Fruit fly (Drosophila melanogaster) whole organism, embryonic: ENCODE data around the gene p24-1.

Source experiments
- Antp ChIP-seq: fragments of 200-800 bp; sonication (Bioruptor generic); optimal IDR thresholded peaks from 3 replicates; lab custom pipeline; 2016; ENCODE audit warnings: missing biosample characterization, missing genetic modification characterization
- Atf-2 ChIP-seq: fragments of 200-800 bp; sonication (Bioruptor generic); optimal IDR thresholded peaks from 2 replicates; lab custom pipeline; 2016; ENCODE audit warnings: missing biosample characterization, missing genetic modification characterization
- Atf3 ChIP-seq: fragments of 200-800 bp; sonication (Bioruptor generic); optimal IDR thresholded peaks from 3 replicates; lab custom pipeline; 2016; ENCODE audit warnings: missing biosample characterization, missing genetic modification characterization
- Bgb ChIP-seq: fragments of 200-800 bp; sonication (Bioruptor generic); IDR thresholded peaks from 2 replicates; pipeline ENCODE4 v1.3.6; 2022; ENCODE audit warnings: missing biosample characterization, missing genetic modification characterization; ENCODE audit not compliant: partially characterized antibody
- Blimp-1 ChIP-seq: fragments of 200-800 bp; sonication (Bioruptor generic); optimal IDR thresholded peaks from 3 replicates; lab custom pipeline; 2018; ENCODE audit warnings: missing biosample characterization, missing genetic modification characterization, mild to moderate bottlenecking, moderate library complexity, missing genetic modification reagents
- CG10274 ChIP-seq: fragments of 200-800 bp; sonication (Bioruptor generic); optimal IDR thresholded peaks from 3 replicates; lab custom pipeline; 2017; ENCODE audit warnings: missing biosample characterization, mild to moderate bottlenecking, missing genetic modification characterization
- CG10366 ChIP-seq: fragments of 200-800 bp; sonication (Bioruptor generic); IDR thresholded peaks from 2 replicates; pipeline ENCODE4 v1.3.6; 2022; ENCODE audit warnings: missing biosample characterization, missing genetic modification characterization
- CG11247 ChIP-seq: fragments of 200-800 bp; sonication (Bioruptor generic); IDR thresholded peaks from 2 replicates; pipeline ENCODE4 v1.3.6; 2022; ENCODE audit warnings: missing biosample characterization, missing genetic modification characterization
- CG11456 ChIP-seq: fragments of 200-800 bp; sonication (Bioruptor generic); IDR thresholded peaks from 3 replicates; pipeline ENCODE4 v1.3.6; 2022; ENCODE audit warnings: missing biosample characterization, missing genetic modification characterization
- CG13624 ChIP-seq: fragments of 200-800 bp; sonication (Bioruptor generic); optimal IDR thresholded peaks from 2 replicates; lab custom pipeline; 2016; ENCODE audit warnings: missing biosample characterization, missing genetic modification characterization
- CG14965 ChIP-seq: fragments of 200-800 bp; sonication (Bioruptor generic); optimal IDR thresholded peaks from 2 replicates; lab custom pipeline; 2016; ENCODE audit warnings: missing biosample characterization, missing genetic modification characterization, borderline replicate concordance
- CG15011 ChIP-seq: fragments of 200-800 bp; sonication (Bioruptor generic); optimal IDR thresholded peaks from 3 replicates; lab custom pipeline; 2018; ENCODE audit warnings: missing biosample characterization, mild to moderate bottlenecking, missing genetic modification characterization
- CG15514 ChIP-seq: fragments of 200-800 bp; sonication (Bioruptor generic); optimal IDR thresholded peaks from 3 replicates; lab custom pipeline; 2017; ENCODE audit warnings: missing biosample characterization, missing genetic modification characterization, mild to moderate bottlenecking, moderate library complexity, missing genetic modification reagents
- CG1647 ChIP-seq: fragments of 200-800 bp; sonication (Bioruptor generic); optimal IDR thresholded peaks from 3 replicates; lab custom pipeline; 2016; ENCODE audit warnings: missing biosample characterization, missing genetic modification characterization
- CG16815 ChIP-seq: fragments of 200-800 bp; sonication (Bioruptor generic); optimal IDR thresholded peaks from 3 replicates; lab custom pipeline; 2017; ENCODE audit warnings: missing biosample characterization, mild to moderate bottlenecking, missing genetic modification characterization
- CG16863 ChIP-seq: fragments of 200-800 bp; sonication (Bioruptor generic); optimal IDR thresholded peaks from 3 replicates; lab custom pipeline; 2016; ENCODE audit warnings: missing biosample characterization, missing genetic modification characterization
- CG17385 ChIP-seq: fragments of 200-800 bp; sonication (Bioruptor generic); optimal IDR thresholded peaks from 3 replicates; lab custom pipeline; 2018; ENCODE audit warnings: missing biosample characterization, mild to moderate bottlenecking, missing genetic modification characterization
- CG1792 ChIP-seq: fragments of 200-800 bp; sonication (Bioruptor generic); optimal IDR thresholded peaks from 2 replicates; lab custom pipeline; 2016; ENCODE audit warnings: missing biosample characterization, missing genetic modification characterization
- CG30020 ChIP-seq: fragments of 200-800 bp; optimal IDR thresholded peaks from 2 replicates; lab custom pipeline; 2019; ENCODE audit warnings: missing biosample characterization, mild to moderate bottlenecking, missing genetic modification characterization, moderate library complexity
- CG6654 ChIP-seq: fragments of 200-800 bp; sonication (Bioruptor generic); optimal IDR thresholded peaks from 2 replicates; lab custom pipeline; 2017; ENCODE audit warnings: missing biosample characterization, mild to moderate bottlenecking, missing genetic modification characterization
- CG9727 ChIP-seq: fragments of 200-800 bp; sonication (Bioruptor generic); optimal IDR thresholded peaks from 3 replicates; lab custom pipeline; 2017; ENCODE audit warnings: missing biosample characterization, mild to moderate bottlenecking, missing genetic modification characterization
- E2f1 ChIP-seq: fragments of 200-800 bp; sonication (Bioruptor generic); IDR thresholded peaks from 2 replicates; pipeline ENCODE4 v1.3.6; 2022; ENCODE audit warnings: missing biosample characterization, missing genetic modification characterization
- Eip74EF ChIP-seq, 2 experiments: fragments of 200-800 bp in 1 of 2; fragments of >200 bp in 1 of 2; sonication (Bioruptor generic) in 1 of 2; optimal IDR thresholded peaks; 2 replicates each; lab custom pipeline; 2017 to 2019; ENCODE audit warnings: missing biosample characterization in 2 of 2, missing genetic modification characterization in 2 of 2, mild to moderate bottlenecking in 1 of 2, moderate library complexity in 1 of 2
- H15 ChIP-seq: fragments of 200-800 bp; sonication (Bioruptor generic); IDR thresholded peaks from 3 replicates; pipeline ENCODE4 v1.3.6; 2022; ENCODE audit warnings: missing biosample characterization, missing genetic modification characterization
- Lim3 ChIP-seq: fragments of 200-800 bp; sonication (Bioruptor generic); IDR thresholded peaks from 2 replicates; pipeline ENCODE4 v1.3.6; 2022; ENCODE audit warnings: missing biosample characterization, missing genetic modification characterization
- MESR4 ChIP-seq: fragments of 200-800 bp; sonication (Bioruptor generic); optimal IDR thresholded peaks from 2 replicates; lab custom pipeline; 2018; ENCODE audit warnings: missing biosample characterization, mild to moderate bottlenecking, missing genetic modification characterization, moderate library complexity
- NFAT ChIP-seq: fragments of 200-800 bp; sonication (Bioruptor generic); IDR thresholded peaks from 2 replicates; pipeline ENCODE4 v1.3.6; 2022; ENCODE audit warnings: missing biosample characterization, missing genetic modification characterization
- Neu2 ChIP-seq: fragments of 200-800 bp; sonication (Bioruptor generic); optimal IDR thresholded peaks from 3 replicates; lab custom pipeline; 2016; ENCODE audit warnings: missing biosample characterization, missing genetic modification characterization, borderline replicate concordance
- Nf-YA ChIP-seq: fragments of 200-800 bp; sonication (Bioruptor generic); IDR thresholded peaks from 2 replicates; pipeline ENCODE4 v1.3.6; 2022; ENCODE audit warnings: missing biosample characterization, missing genetic modification characterization
- PHDP ChIP-seq: fragments of 200-800 bp; sonication (Bioruptor generic); optimal IDR thresholded peaks from 3 replicates; lab custom pipeline; 2018; ENCODE audit warnings: missing biosample characterization, mild to moderate bottlenecking, missing genetic modification characterization, moderate library complexity
- Poxn ChIP-seq: fragments of 200-800 bp; sonication (Bioruptor generic); IDR thresholded peaks from 2 replicates; pipeline ENCODE4 v1.3.6; 2022; ENCODE audit warnings: missing biosample characterization, missing genetic modification characterization
- Six4 ChIP-seq: fragments of 200-800 bp; sonication (Bioruptor generic); optimal IDR thresholded peaks from 2 replicates; lab custom pipeline; 2016; ENCODE audit warnings: missing biosample characterization, missing genetic modification characterization
- Spps ChIP-seq: fragments of 200-800 bp; sonication (Bioruptor generic); optimal IDR thresholded peaks from 2 replicates; lab custom pipeline; 2018; ENCODE audit warnings: missing biosample characterization, mild to moderate bottlenecking, missing genetic modification characterization
- Sry-δ ChIP-seq: fragments of 200-800 bp; sonication (Bioruptor generic); optimal IDR thresholded peaks from 2 replicates; lab custom pipeline; 2016; ENCODE audit warnings: missing biosample characterization, missing genetic modification characterization
- Vsx1 ChIP-seq: fragments of 200-800 bp; sonication (Bioruptor generic); optimal IDR thresholded peaks from 2 replicates; lab custom pipeline; 2017; ENCODE audit warnings: missing biosample characterization, mild to moderate bottlenecking, missing genetic modification characterization, missing genetic modification reagents
- caup ChIP-seq: fragments of 200-800 bp; sonication (Bioruptor generic); optimal IDR thresholded peaks from 3 replicates; lab custom pipeline; 2017; ENCODE audit warnings: missing biosample characterization, mild to moderate bottlenecking, missing genetic modification characterization, moderate library complexity; ENCODE audit not compliant: severe bottlenecking
- chif ChIP-seq, 2 experiments: fragments of 200-800 bp; sonication (Bioruptor generic); optimal IDR thresholded peaks; 3 replicates each; lab custom pipeline; 2016; ENCODE audit warnings: missing biosample characterization in 2 of 2, missing genetic modification characterization in 2 of 2
- chn ChIP-seq: fragments of 200-800 bp; sonication (Bioruptor generic); optimal IDR thresholded peaks from 2 replicates; lab custom pipeline; 2016; ENCODE audit warnings: missing biosample characterization, missing genetic modification characterization
- disco-r ChIP-seq: fragments of 200-800 bp; sonication (Bioruptor generic); optimal IDR thresholded peaks from 2 replicates; lab custom pipeline; 2016; ENCODE audit warnings: missing biosample characterization, missing genetic modification characterization
- lab ChIP-seq: fragments of 200-800 bp; sonication (Bioruptor generic); optimal IDR thresholded peaks from 3 replicates; lab custom pipeline; 2017; ENCODE audit warnings: missing biosample characterization, missing genetic modification characterization, mild to moderate bottlenecking, moderate library complexity, missing genetic modification reagents
- nerfin-2 ChIP-seq: fragments of 200-800 bp; sonication (Bioruptor generic); IDR thresholded peaks from 2 replicates; pipeline ENCODE4 v1.3.6; 2022; ENCODE audit warnings: missing biosample characterization, missing genetic modification characterization; ENCODE audit not compliant: partially characterized antibody
- nom ChIP-seq: fragments of 200-800 bp; sonication (Bioruptor generic); optimal IDR thresholded peaks from 2 replicates; lab custom pipeline; 2017; ENCODE audit warnings: missing biosample characterization, missing genetic modification characterization, mild to moderate bottlenecking, moderate library complexity, missing genetic modification reagents
- p53 ChIP-seq: fragments of 200-800 bp; sonication (Bioruptor generic); optimal IDR thresholded peaks from 2 replicates; lab custom pipeline; 2016; ENCODE audit warnings: missing biosample characterization, missing genetic modification characterization
- repo ChIP-seq: fragments of 200-800 bp; sonication (Bioruptor generic); optimal IDR thresholded peaks from 2 replicates; lab custom pipeline; 2016; ENCODE audit warnings: missing biosample characterization, missing genetic modification characterization
- unpg ChIP-seq: fragments of 200-800 bp; sonication (Bioruptor generic); optimal IDR thresholded peaks from 3 replicates; lab custom pipeline; 2018; ENCODE audit warnings: missing biosample characterization, mild to moderate bottlenecking, missing genetic modification characterization, moderate library complexity
- usp ChIP-seq: fragments of >200 bp; optimal IDR thresholded peaks from 2 replicates; lab custom pipeline; 2017; ENCODE audit warnings: missing biosample characterization, missing genetic modification characterization
- zf30C ChIP-seq: fragments of 200-800 bp; sonication (Bioruptor generic); optimal IDR thresholded peaks from 3 replicates; lab custom pipeline; 2018; ENCODE audit warnings: missing biosample characterization, mild to moderate bottlenecking, missing genetic modification characterization
- zfh1 ChIP-seq: fragments of 200-800 bp; sonication (Bioruptor generic); IDR thresholded peaks from 3 replicates; pipeline ENCODE4 v1.3.6; 2022; ENCODE audit warnings: missing biosample characterization, missing genetic modification characterization

The p24-1 gene

dm6 chrX:11857522-11858438 is 5.5 kb upstream of the p24-1 start (continued):
- TF ChIP-seq Spps, result peak; percentile 46
- peak; percentile 78 for TF ChIP-seq CG10366
- TF ChIP-seq zfh1, result peak; percentile 86
- TF ChIP-seq PHDP (tag; lab: Kevin White, UChicago), result peak; percentile 59
- peak; percentile 51 for TF ChIP-seq CG13624
- peak; percentile 23 for TF ChIP-seq caup (GFP tag; lab: Kevin White, UChicago)
- TF ChIP-seq CG9727, result peak; percentile 74
- TF ChIP-seq Vsx1, result peak; percentile 47
- TF ChIP-seq CG30020 (tag; lab: Kevin White, UChicago), result peak; percentile 49
- peak; percentile 58 for TF ChIP-seq zf30C (GFP tag; lab: Kevin White, UChicago)
- TF ChIP-seq Blimp-1 (GFP tag; lab: Kevin White, UChicago), result peak; percentile 74
- TF ChIP-seq CG1647, result peak; percentile 46
- TF ChIP-seq Six4, result peak; percentile 59
- peak; percentile 35 for TF ChIP-seq CG16863 (GFP tag; lab: Kevin White, UChicago)
- peak; percentile 52 for TF ChIP-seq disco-r
- TF ChIP-seq CG15011 (GFP tag; lab: Kevin White, UChicago), result peak; percentile 14
- peak; percentile 83 for TF ChIP-seq H15
- no peak for TF ChIP-seq p53
- TF ChIP-seq Atf-2 (GFP tag; lab: Kevin White, UChicago), result peak; percentile 9
- peak; percentile 83 for TF ChIP-seq CG11456
- TF ChIP-seq nerfin-2 (GFP tag; lab: Robert Waterston, UW), result no peak
- TF ChIP-seq E2f1 (GFP tag; lab: Robert Waterston, UW), result peak; percentile 70
- TF ChIP-seq CG10274, result peak; percentile 31
- peak; percentile 52 for TF ChIP-seq chn (GFP tag; lab: Kevin White, UChicago)
- TF ChIP-seq CG17385 (GFP tag; lab: Kevin White, UChicago), result peak; percentile 70
- TF ChIP-seq Lim3, result no peak
- TF ChIP-seq Poxn, result no peak
- TF ChIP-seq CG6654 (GFP tag; lab: Kevin White, UChicago), result peak; percentile 12
- TF ChIP-seq CG16815 (GFP tag; lab: Kevin White, UChicago), result peak; percentile 44
- TF ChIP-seq CG1792, result no peak
- TF ChIP-seq unpg (GFP tag; lab: Kevin White, UChicago), result peak; percentile 82
- TF ChIP-seq Eip74EF (GFP tag; optimal IDR thresholded peaks at IDR 0.05; lab: Kevin White, UChicago), result peak in 1 of 2 experiments; percentile 91
- TF ChIP-seq CG11247 (GFP tag; lab: Robert Waterston, UW), result peak; percentile 66
- peak; percentile 56 for TF ChIP-seq NFAT (GFP tag; lab: Robert Waterston, UW)
- TF ChIP-seq CG15514, result peak; percentile 32
- peak; percentile 39 to 57 for TF ChIP-seq chif (GFP tag; optimal IDR thresholded peaks at IDR 0.05; lab: Kevin White, UChicago)
- TF ChIP-seq MESR4 (GFP tag; lab: Kevin White, UChicago), result no peak
- peak; percentile 41; the same call in 1 of the 2 replicates for TF ChIP-seq Nf-YA
- TF ChIP-seq CG14965 (GFP tag; lab: Kevin White, UChicago), result no peak
- no peak for TF ChIP-seq repo (GFP tag; lab: Kevin White, UChicago)
- TF ChIP-seq Atf3 (GFP tag; lab: Kevin White, UChicago), result peak; percentile 11
- peak; percentile 86 for TF ChIP-seq nom (GFP tag; lab: Kevin White, UChicago)
- no peak for TF ChIP-seq usp (GFP tag; lab: Kevin White, UChicago)
- no peak for TF ChIP-seq Sry-δ (GFP tag; lab: Kevin White, UChicago)
- TF ChIP-seq Bgb (GFP tag; lab: Robert Waterston, UW), result no peak
- TF ChIP-seq Neu2, result no peak
- TF ChIP-seq lab (GFP tag; lab: Kevin White, UChicago), result peak; percentile 70
- peak; percentile 64 for TF ChIP-seq Antp (GFP tag; lab: Kevin White, UChicago)
